Worm (Caenorhabditis elegans): Measurements from ENCODE around the gene pqn-75.

Gene pqn-75

ce11 chrIV:4093087-4093486, 21.0 kb downstream of the pqn-75 start (continued):
- TF ChIP-seq let-526 (GFP tag; IDR thresholded peaks at IDR 0.05) (no peak), Y79H2A.3 (GFP tag; conservative IDR thresholded peaks at IDR 0.05) (no peak), him-1 (tag; optimal IDR thresholded peaks at IDR 0.05) (no peak), hmg-1.2 (GFP tag; IDR thresholded peaks at IDR 0.05) (peak; percentile 92), egrh-3 (GFP tag; IDR thresholded peaks at IDR 0.05) (no peak), snpc-1.3 (tag; optimal IDR thresholded peaks at IDR 0.05; ENCODE audit: insufficient read depth) (no peak), ztf-26 (tag; optimal IDR thresholded peaks at IDR 0.05) (peak; percentile 19), pbrm-1 (GFP tag; IDR thresholded peaks at IDR 0.05) (peak; percentile 65; the same call in 1 of the 2 replicates), ceh-58 (GFP tag; IDR thresholded peaks at IDR 0.05) (no peak), T26A5.8 (tag; optimal IDR thresholded peaks at IDR 0.05) (no peak), nhr-27 (tag; optimal IDR thresholded peaks at IDR 0.05) (no peak), rcor-1 (GFP tag; IDR thresholded peaks at IDR 0.05) (no peak), nhr-80 (tag; optimal IDR thresholded peaks at IDR 0.05) (peak; percentile 48), lin-26 (GFP tag; IDR thresholded peaks at IDR 0.05) (no peak), atf-7 (tag; optimal IDR thresholded peaks at IDR 0.05) (peak; percentile 73), ztf-6 (GFP tag; IDR thresholded peaks at IDR 0.05) (no peak), mxl-1 (tag; optimal IDR thresholded peaks at IDR 0.05) (no peak), lin-54 (GFP tag; optimal IDR thresholded peaks at IDR 0.05) (peak; percentile 3), F37B4.10 (GFP tag; IDR thresholded peaks at IDR 0.05) (no peak), madf-6 (GFP tag; IDR thresholded peaks at IDR 0.05) (no peak), F23B12.7 (tag; optimal IDR thresholded peaks at IDR 0.05; ENCODE audit: insufficient read depth) (no peak), F22D6.2 (tag; optimal IDR thresholded peaks at IDR 0.05) (no peak), B0019.2 (GFP tag; conservative IDR thresholded peaks at IDR 0.05) (no peak), nfyb-1 (GFP tag; IDR thresholded peaks at IDR 0.05) (peak; percentile 76), akir-1 (GFP tag; optimal IDR thresholded peaks at IDR 0.05) (no peak), hsf-1 (GFP tag; IDR thresholded peaks at IDR 0.05) (no peak), ceh-40 (GFP tag; IDR thresholded peaks at IDR 0.05) (no peak), ztf-3 (GFP tag; optimal IDR thresholded peaks at IDR 0.05) (no peak), dpl-1 (GFP tag; optimal IDR thresholded peaks at IDR 0.05) (no peak)

DNA sequence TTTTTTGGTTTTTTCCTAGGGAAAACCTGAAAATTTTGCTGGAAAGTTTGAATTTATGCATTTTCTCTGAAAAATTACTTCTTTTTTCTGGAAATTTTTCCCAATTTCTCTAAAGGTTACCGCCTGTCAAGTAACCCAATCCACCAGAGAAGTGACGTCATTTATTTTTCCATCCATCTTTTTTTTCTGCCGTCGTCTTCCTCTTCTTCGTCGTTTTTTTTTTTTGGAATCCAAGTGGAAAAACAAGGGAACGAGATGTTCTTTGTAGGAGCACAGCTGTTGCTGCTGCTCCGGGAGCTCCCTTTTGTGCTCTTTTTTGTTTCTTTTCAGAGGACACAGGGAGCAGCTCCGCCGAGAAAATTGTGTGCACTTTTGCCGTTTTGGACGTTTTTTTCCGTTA, 22.2 kb downstream of the pqn-75 start:
- TF ChIP-seq let-607 (tag; optimal IDR thresholded peaks at IDR 0.05) (no peak), B0035.1 (tag; optimal IDR thresholded peaks at IDR 0.05) (no peak), madf-8 (GFP tag; conservative IDR thresholded peaks at IDR 0.05) (no peak), him-1 (tag; optimal IDR thresholded peaks at IDR 0.05) (no peak), snpc-4 (GFP tag; optimal IDR thresholded peaks at IDR 0.05) (no peak), snpc-4 (tag; optimal IDR thresholded peaks at IDR 0.05) (no peak), C17E4.6 (GFP tag; IDR thresholded peaks at IDR 0.05) (no peak), atf-7 (tag; optimal IDR thresholded peaks at IDR 0.05) (peak; percentile 62), egrh-3 (GFP tag; IDR thresholded peaks at IDR 0.05) (no peak), K11D2.4 (GFP tag; IDR thresholded peaks at IDR 0.05) (0 out of 2 replicates have a peak, but pooled peaks have one; percentile 36), somi-1 (GFP tag; optimal IDR thresholded peaks at IDR 0.05) (no peak)

ce11 chrIV:4096940-4097339, 24.8 kb downstream of the pqn-75 start:
- TF ChIP-seq lsl-1 (GFP tag; optimal IDR thresholded peaks at IDR 0.05) = no peak
- TF ChIP-seq attf-5 (GFP tag; optimal IDR thresholded peaks at IDR 0.05) = no peak
- TF ChIP-seq cebp-1 (GFP tag; IDR thresholded peaks at IDR 0.05) = no peak
- TF ChIP-seq cebp-1 (tag; optimal IDR thresholded peaks at IDR 0.05) = peak; percentile 67

Measured in whole organism, young adult.